Fruit fly (Drosophila melanogaster) whole organism, adult: ENCODE data around the gene Pdi.

Experiments used
- CG12768 ChIP-seq: fragments of 200-800 bp; sonication (Bioruptor generic); optimal IDR thresholded peaks from 2 replicates; lab custom pipeline; 2017; ENCODE audit warnings: missing biosample characterization, missing genetic modification characterization, mild to moderate bottlenecking, moderate library complexity, missing genetic modification reagents
- CG5204 ChIP-seq: fragments of 200-800 bp; sonication (Bioruptor generic); optimal IDR thresholded peaks from 2 replicates; lab custom pipeline; 2016; ENCODE audit warnings: missing biosample characterization, missing genetic modification characterization
- CG7101 ChIP-seq: fragments of 200-800 bp; sonication (Bioruptor generic); optimal IDR thresholded peaks from 2 replicates; lab custom pipeline; 2018; ENCODE audit warnings: missing biosample characterization, mild to moderate bottlenecking, missing genetic modification characterization, moderate library complexity
- Hr96 ChIP-seq: fragments of 200-800 bp; sonication (Bioruptor generic); optimal IDR thresholded peaks from 2 replicates; lab custom pipeline; 2016; ENCODE audit warnings: missing biosample characterization, missing genetic modification characterization
- Mnt ChIP-seq: fragments of 200-800 bp; sonication (Bioruptor generic); optimal IDR thresholded peaks from 2 replicates; lab custom pipeline; 2016; ENCODE audit warnings: missing biosample characterization, mild to moderate bottlenecking, missing genetic modification characterization
- bab1 ChIP-seq: fragments of 200-800 bp; sonication (Bioruptor generic); optimal IDR thresholded peaks from 3 replicates; lab custom pipeline; 2019; ENCODE audit warnings: missing biosample characterization, mild to moderate bottlenecking, missing genetic modification characterization, moderate library complexity
- cnc ChIP-seq, 2 experiments: fragments of >200 bp; optimal IDR thresholded peaks; 2 replicates each; lab custom pipeline; 2017
- kay ChIP-seq: fragments of 200-800 bp; sonication (Bioruptor generic); peaks from one replicate; lab custom pipeline; 2016; ENCODE audit warnings: missing biosample characterization, missing genetic modification characterization, borderline replicate concordance

- TF ChIP-seq Hr96 (GFP tag; lab: Kevin White, UChicago) (no peak), CG7101 (tag; lab: Kevin White, UChicago) (no peak), CG5204 (GFP tag; lab: Kevin White, UChicago) (no peak), kay (GFP tag; lab: Kevin White, UChicago) (no peak), Mnt (GFP tag; lab: Kevin White, UChicago) (no peak), CG12768 (no peak), cnc (optimal IDR thresholded peaks at IDR 0.05; lab: Kevin White, UChicago) (no peak), bab1 (GFP tag; lab: Kevin White, UChicago) (no peak)
Observed at dm6 chr3L:15174823-15175222, 32.2 kb upstream of the Pdi start.
